Worm (Caenorhabditis elegans) whole organism, L2 larva: Measurements from ENCODE around the gene fbxa-136.

ENCODE experiments used
- alr-1 ChIP-seq: fragments of 150-350 bp; optimal IDR thresholded peaks from 2 replicates; lab custom pipeline; 2014; ENCODE audit warnings: missing biosample characterization, missing genetic modification characterization
- dmd-4 ChIP-seq: sonication (generic microtip); optimal IDR thresholded peaks from 2 replicates; lab custom pipeline; 2017; ENCODE audit warnings: missing biosample characterization, missing genetic modification characterization
- egl-27 ChIP-seq: sonication (generic microtip); optimal IDR thresholded peaks from 3 replicates; lab custom pipeline; 2017; ENCODE audit warnings: missing biosample characterization, missing genetic modification reagents, missing genetic modification characterization
- elt-1 ChIP-seq: fragments of 150-350 bp; optimal IDR thresholded peaks from 2 replicates; lab custom pipeline; 2014; ENCODE audit warnings: missing biosample characterization, missing genetic modification characterization
- elt-3 ChIP-seq: sonication (generic microtip); optimal IDR thresholded peaks from 2 replicates; lab custom pipeline; 2017; ENCODE audit warnings: missing biosample characterization, missing genetic modification characterization
- fos-1 ChIP-seq: fragments of 150-350 bp; optimal IDR thresholded peaks from 2 replicates; lab custom pipeline; 2014; ENCODE audit warnings: missing biosample characterization, missing genetic modification characterization
- mab-5 ChIP-seq: fragments of 150-350 bp; optimal IDR thresholded peaks from 2 replicates; lab custom pipeline; 2014; ENCODE audit warnings: missing biosample characterization, missing genetic modification characterization
- skn-1 ChIP-seq: sonication (generic microtip); optimal IDR thresholded peaks from 2 replicates; lab custom pipeline; 2017; ENCODE audit warnings: missing biosample characterization, missing genetic modification characterization
- snpc-4 ChIP-seq: fragments of 150-350 bp; optimal IDR thresholded peaks from 2 replicates; lab custom pipeline; 2014; ENCODE audit warnings: missing biosample characterization, missing genetic modification characterization
- unc-55 ChIP-seq: fragments of 150-350 bp; sonication (generic microtip); optimal IDR thresholded peaks from 3 replicates; lab custom pipeline; 2014; ENCODE audit warnings: missing biosample characterization, missing genetic modification reagents, missing genetic modification characterization
- unc-62 ChIP-seq: fragments of 150-350 bp; optimal IDR thresholded peaks from 2 replicates; lab custom pipeline; 2014; ENCODE audit warnings: missing biosample characterization, missing genetic modification reagents, missing genetic modification characterization

DNA sequence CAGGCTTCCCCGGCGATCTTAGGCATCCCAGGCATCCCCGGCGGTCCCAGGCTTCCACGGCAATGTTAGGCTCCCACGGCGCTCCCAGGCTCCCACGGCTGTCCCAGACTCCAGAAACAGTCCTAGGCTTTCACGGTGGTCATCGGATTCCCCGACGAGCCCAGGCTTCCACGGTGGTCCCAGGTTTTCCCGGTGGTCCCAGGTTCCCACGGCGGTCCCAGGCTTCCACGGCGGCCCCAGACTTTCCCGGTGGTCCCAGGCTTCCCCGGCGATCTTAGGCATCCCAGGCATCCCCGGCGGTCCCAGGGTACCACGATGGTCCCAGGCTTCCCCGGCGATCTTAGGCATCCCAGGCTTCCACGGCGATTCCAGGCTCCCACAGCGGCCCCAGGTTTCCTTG lies 27.8 kb downstream of the fbxa-136 start:
- no peak for TF ChIP-seq skn-1
- no peak for TF ChIP-seq snpc-4 (tag; lab: Kevin White, UChicago)
- TF ChIP-seq egl-27 (tag; lab: Kevin White, UChicago), result no peak
- TF ChIP-seq mab-5 (tag; lab: Kevin White, UChicago), result no peak
- no peak for TF ChIP-seq unc-55 (GFP tag; lab: Kevin White, UChicago)
- TF ChIP-seq elt-3 (tag; lab: Kevin White, UChicago), result no peak
- no peak for TF ChIP-seq elt-1
- no peak for TF ChIP-seq dmd-4 (tag; lab: Kevin White, UChicago)
- TF ChIP-seq alr-1 (tag; lab: Kevin White, UChicago), result no peak
- no peak for TF ChIP-seq unc-62 (GFP tag; lab: Kevin White, UChicago)
- no peak for TF ChIP-seq fos-1 (tag; lab: Kevin White, UChicago)
